Worm (Caenorhabditis elegans) whole organism, late embryonic: ENCODE data around the gene F41G3.19.

ENCODE experiments used
- C38D4.7 ChIP-seq: fragments of 200-800 bp; sonication (Bioruptor generic); optimal IDR thresholded peaks from 2 replicates; lab custom pipeline; 2018; ENCODE audit warnings: mild to moderate bottlenecking, missing genetic modification characterization, moderate library complexity, missing compliant biosample characterization
- F13H6.1 ChIP-seq: sonication (generic microtip); optimal IDR thresholded peaks from 2 replicates; lab custom pipeline; 2016; ENCODE audit warnings: missing genetic modification characterization, missing compliant biosample characterization
- K02D7.2 ChIP-seq: sonication (generic microtip); optimal IDR thresholded peaks from 2 replicates; lab custom pipeline; 2017; ENCODE audit warnings: mild to moderate bottlenecking, missing genetic modification characterization, missing compliant biosample characterization
- K09A11.1 ChIP-seq: sonication (generic microtip); optimal IDR thresholded peaks from 2 replicates; lab custom pipeline; 2017; ENCODE audit warnings: antibody characterized with exemption, mild to moderate bottlenecking, missing genetic modification characterization, missing compliant biosample characterization; ENCODE audit not compliant: insufficient read depth
- Y22D7AL.16 ChIP-seq: sonication (generic microtip); optimal IDR thresholded peaks from 2 replicates; lab custom pipeline; 2016; ENCODE audit warnings: missing genetic modification characterization, missing compliant biosample characterization
- ceh-14 ChIP-seq: sonication (generic microtip); optimal IDR thresholded peaks from 2 replicates; lab custom pipeline; 2016; ENCODE audit warnings: missing genotype, missing genetic modification characterization, missing compliant biosample characterization
- ceh-18 ChIP-seq: sonication (generic microtip); optimal IDR thresholded peaks from 2 replicates; lab custom pipeline; 2016; ENCODE audit warnings: missing genetic modification characterization, missing compliant biosample characterization
- ceh-19 ChIP-seq: fragments of 200-800 bp; sonication (Bioruptor generic); optimal IDR thresholded peaks from 2 replicates; lab custom pipeline; 2018; ENCODE audit warnings: mild to moderate bottlenecking, missing genetic modification characterization, missing compliant biosample characterization
- ceh-22 ChIP-seq: sonication (generic microtip); optimal IDR thresholded peaks from 2 replicates; lab custom pipeline; 2017; ENCODE audit warnings: missing biosample characterization, missing genetic modification characterization
- ceh-31 ChIP-seq: sonication (generic microtip); optimal IDR thresholded peaks from 2 replicates; lab custom pipeline; 2016; ENCODE audit warnings: missing genetic modification characterization, missing compliant biosample characterization
- ceh-34 ChIP-seq: sonication (generic microtip); optimal IDR thresholded peaks from 2 replicates; lab custom pipeline; 2016; ENCODE audit warnings: mild to moderate bottlenecking, missing genetic modification characterization, missing compliant biosample characterization
- ceh-48 ChIP-seq: sonication (generic microtip); optimal IDR thresholded peaks from 2 replicates; lab custom pipeline; 2016; ENCODE audit warnings: missing genetic modification characterization, inconsistent platforms, missing compliant biosample characterization
- ceh-6 ChIP-seq: fragments of 200-800 bp; sonication (Bioruptor generic); optimal IDR thresholded peaks from 2 replicates; lab custom pipeline; 2018; ENCODE audit warnings: mild to moderate bottlenecking, missing genetic modification characterization, missing compliant biosample characterization
- ceh-9 ChIP-seq: sonication (generic microtip); optimal IDR thresholded peaks from 2 replicates; lab custom pipeline; 2016; ENCODE audit warnings: mild to moderate bottlenecking, missing genetic modification characterization, inconsistent platforms, missing compliant biosample characterization
- che-1 ChIP-seq: sonication (generic microtip); optimal IDR thresholded peaks from 2 replicates; lab custom pipeline; 2016; ENCODE audit warnings: mild to moderate bottlenecking, missing genetic modification characterization, missing compliant biosample characterization
- dmd-4 ChIP-seq: sonication (generic microtip); optimal IDR thresholded peaks from 2 replicates; lab custom pipeline; 2016; ENCODE audit warnings: borderline replicate concordance, missing genetic modification characterization, missing compliant biosample characterization
- elt-2 ChIP-seq: sonication (generic microtip); optimal IDR thresholded peaks from 2 replicates; lab custom pipeline; 2016; ENCODE audit warnings: missing genetic modification reagents, missing genetic modification characterization, missing compliant biosample characterization
- fax-1 ChIP-seq: sonication (generic microtip); optimal IDR thresholded peaks from 2 replicates; lab custom pipeline; 2016; ENCODE audit warnings: missing genotype, missing genetic modification characterization, missing compliant biosample characterization
- fkh-10 ChIP-seq: fragments of 150-350 bp; optimal IDR thresholded peaks from 2 replicates; lab custom pipeline; 2014; ENCODE audit warnings: missing biosample characterization, missing genetic modification reagents, missing genetic modification characterization
- gmeb-2 ChIP-seq: sonication (generic microtip); optimal IDR thresholded peaks from 2 replicates; lab custom pipeline; 2016; ENCODE audit warnings: missing genetic modification characterization, inconsistent platforms, missing compliant biosample characterization
- hlh-15 ChIP-seq: sonication (generic microtip); optimal IDR thresholded peaks from 2 replicates; lab custom pipeline; 2016; ENCODE audit warnings: missing genetic modification characterization, missing compliant biosample characterization
- hlh-30 ChIP-seq: sonication (generic microtip); optimal IDR thresholded peaks from 2 replicates; lab custom pipeline; 2017; ENCODE audit warnings: antibody characterized with exemption, missing genetic modification characterization, missing compliant biosample characterization; ENCODE audit not compliant: insufficient read depth
- lim-6 ChIP-seq: sonication (generic microtip); optimal IDR thresholded peaks from 2 replicates; lab custom pipeline; 2016; ENCODE audit warnings: missing genetic modification characterization, missing compliant biosample characterization
- lin-11 ChIP-seq: fragments of 200-800 bp; sonication (Bioruptor generic); optimal IDR thresholded peaks from 2 replicates; lab custom pipeline; 2018; ENCODE audit warnings: mild to moderate bottlenecking, missing genetic modification characterization, missing compliant biosample characterization
- nfya-1 ChIP-seq: sonication (generic microtip); optimal IDR thresholded peaks from 2 replicates; lab custom pipeline; 2017; ENCODE audit warnings: missing genetic modification characterization, mild to moderate bottlenecking, missing compliant biosample characterization, antibody characterized with exemption, moderate library complexity
- odd-2 ChIP-seq: sonication (generic microtip); optimal IDR thresholded peaks from 2 replicates; lab custom pipeline; 2017; ENCODE audit warnings: antibody characterized with exemption, mild to moderate bottlenecking, missing genetic modification characterization, missing compliant biosample characterization
- pat-9 ChIP-seq: fragments of 200-800 bp; sonication (Bioruptor generic); optimal IDR thresholded peaks from 2 replicates; lab custom pipeline; 2018; ENCODE audit warnings: mild to moderate bottlenecking, missing genetic modification characterization, moderate library complexity, missing compliant biosample characterization
- pax-1 ChIP-seq: fragments of 150-350 bp; optimal IDR thresholded peaks from 2 replicates; lab custom pipeline; 2014; ENCODE audit warnings: missing biosample characterization, missing genetic modification characterization
- pha-2 ChIP-seq: sonication (generic microtip); optimal IDR thresholded peaks from 2 replicates; lab custom pipeline; 2017; ENCODE audit warnings: mild to moderate bottlenecking, missing genetic modification characterization, missing compliant biosample characterization
- pqm-1 ChIP-seq: sonication (generic microtip); optimal IDR thresholded peaks from 2 replicates; lab custom pipeline; 2016; ENCODE audit warnings: missing genetic modification characterization, missing compliant biosample characterization
- pros-1 ChIP-seq: fragments of 150-350 bp; optimal IDR thresholded peaks from 2 replicates; lab custom pipeline; 2014; ENCODE audit warnings: missing biosample characterization, missing genetic modification reagents, missing genetic modification characterization
- ref-2 ChIP-seq: sonication (generic microtip); optimal IDR thresholded peaks from 2 replicates; lab custom pipeline; 2016; ENCODE audit warnings: missing genetic modification characterization, missing compliant biosample characterization
- rnt-1 ChIP-seq: sonication (generic microtip); optimal IDR thresholded peaks from 2 replicates; lab custom pipeline; 2016; ENCODE audit warnings: missing genetic modification characterization, missing compliant biosample characterization
- sox-2 ChIP-seq: fragments of 200-800 bp; sonication (Bioruptor generic); IDR thresholded peaks from 2 replicates; pipeline ENCODE4 v1.3.6; 2022; ENCODE audit warnings: missing genetic modification reagents, missing genetic modification characterization, missing compliant biosample characterization
- syd-9 ChIP-seq: sonication (generic microtip); optimal IDR thresholded peaks from 2 replicates; lab custom pipeline; 2016; ENCODE audit warnings: mild to moderate bottlenecking, missing genetic modification characterization, moderate library complexity, missing compliant biosample characterization
- tbx-2 ChIP-seq: sonication (generic microtip); optimal IDR thresholded peaks from 2 replicates; lab custom pipeline; 2016; ENCODE audit warnings: missing genetic modification characterization, missing compliant biosample characterization
- unc-3 ChIP-seq, 2 experiments: fragments of 200-800 bp in 1 of 2; sonication (Bioruptor generic) in 1 of 2; sonication (generic microtip) in 1 of 2; conservative IDR thresholded peaks in 1 of 2; optimal IDR thresholded peaks in 1 of 2; 2 replicates each; pipeline versions ENCODE4 v1.3.6 to Lab custom; 2016 to 2022; ENCODE audit warnings: missing compliant biosample characterization in 2 of 2, missing genetic modification characterization in 2 of 2, missing genetic modification reagents in 1 of 2
- unc-42 ChIP-seq: sonication (generic microtip); optimal IDR thresholded peaks from 2 replicates; lab custom pipeline; 2016; ENCODE audit warnings: missing genotype, missing genetic modification characterization, missing compliant biosample characterization
- unc-55 ChIP-seq: sonication (generic microtip); optimal IDR thresholded peaks from 2 replicates; lab custom pipeline; 2017; ENCODE audit warnings: missing biosample characterization, missing genetic modification reagents, missing genetic modification characterization
- unc-86 ChIP-seq: sonication (generic microtip); optimal IDR thresholded peaks from 2 replicates; lab custom pipeline; 2016; ENCODE audit warnings: missing genetic modification characterization, missing compliant biosample characterization
- ztf-16 ChIP-seq: sonication (generic microtip); optimal IDR thresholded peaks from 2 replicates; lab custom pipeline; 2017; ENCODE audit warnings: missing genetic modification characterization, missing compliant biosample characterization

The F41G3.19 gene

ce11 chrII:6733718-6734117 lies 18.2 kb downstream of the F41G3.19 start, which contains the start of gene T14B4.9:
Gene T14B4.9 (minus strand): TSS chrII:6733818.
- TF ChIP-seq fax-1 (tag; lab: Kevin White, UChicago) (no peak), lim-6 (no peak), F13H6.1 (tag; lab: Kevin White, UChicago) (no peak), gmeb-2 (no peak), K02D7.2 (no peak)

ce11 chrII:6729331-6729730 lies 22.6 kb downstream of the F41G3.19 start, which contains the start of gene T14B4.8:
Gene T14B4.8 (minus strand): TSS chrII:6729390.
- TF ChIP-seq elt-2 (tag; lab: Kevin White, UChicago), result peak; percentile 2
- no peak for TF ChIP-seq hlh-30
- peak; percentile 12 for TF ChIP-seq nfya-1 (tag; lab: Kevin White, UChicago)
- TF ChIP-seq unc-42 (tag; lab: Kevin White, UChicago), result peak; percentile 57
- no peak for TF ChIP-seq sox-2
- TF ChIP-seq unc-55 (GFP tag; lab: Kevin White, UChicago), result peak; percentile 63
- TF ChIP-seq ceh-31 (tag; lab: Kevin White, UChicago), result peak; percentile 31
- no peak for TF ChIP-seq pat-9 (tag; lab: Kevin White, UChicago)
- peak; percentile 21 for TF ChIP-seq tbx-2 (tag; lab: Kevin White, UChicago)

- TF ChIP-seq fkh-10, result no peak
- TF ChIP-seq unc-86 (tag; lab: Kevin White, UChicago), result no peak
- TF ChIP-seq K02D7.2, result no peak
- TF ChIP-seq unc-3 (GFP tag; conservative IDR thresholded peaks at IDR 0.05; lab: Robert Waterston, UW), result no peak
- no peak for TF ChIP-seq unc-3 (tag; optimal IDR thresholded peaks at IDR 0.05; lab: Kevin White, UChicago)
- no peak for TF ChIP-seq Y22D7AL.16 (tag; lab: Kevin White, UChicago)
- no peak for TF ChIP-seq ref-2
- no peak for TF ChIP-seq F13H6.1 (tag; lab: Kevin White, UChicago)
- TF ChIP-seq pax-1 (tag; lab: Kevin White, UChicago), result no peak
- no peak for TF ChIP-seq ceh-9 (tag; lab: Kevin White, UChicago)
- TF ChIP-seq che-1 (tag; lab: Kevin White, UChicago), result no peak
- TF ChIP-seq pros-1 (tag; lab: Kevin White, UChicago), result no peak
- TF ChIP-seq lim-6, result no peak
- TF ChIP-seq pat-9 (tag; lab: Kevin White, UChicago), result no peak
- no peak for TF ChIP-seq pha-2 (tag; lab: Kevin White, UChicago)
- TF ChIP-seq gmeb-2, result no peak
Observed at ce11 chrII:6726814-6727213, 25.1 kb downstream of the F41G3.19 start.

ce11 chrII:6721581-6721980 lies 30.3 kb downstream of the F41G3.19 start:
- TF ChIP-seq K09A11.1 (tag; lab: Kevin White, UChicago), result peak; percentile 11
- peak; percentile 28 for TF ChIP-seq ceh-31 (tag; lab: Kevin White, UChicago)
- TF ChIP-seq fax-1 (tag; lab: Kevin White, UChicago), result peak; percentile 9
- peak; percentile 16 for TF ChIP-seq ztf-16 (tag; lab: Kevin White, UChicago)
- peak; percentile 14 for TF ChIP-seq ceh-48 (tag; lab: Kevin White, UChicago)
- peak; percentile 96 for TF ChIP-seq ceh-34 (tag; lab: Kevin White, UChicago)
- peak; percentile 74 for TF ChIP-seq ceh-19 (GFP tag; lab: Kevin White, UChicago)
- TF ChIP-seq ceh-6 (GFP tag; lab: Kevin White, UChicago), result peak; percentile 13
- TF ChIP-seq ceh-18, result peak; percentile 15
- peak; percentile 38 for TF ChIP-seq che-1 (tag; lab: Kevin White, UChicago)
- TF ChIP-seq rnt-1 (tag; lab: Kevin White, UChicago), result peak; percentile 28
- TF ChIP-seq C38D4.7 (GFP tag; lab: Kevin White, UChicago), result peak; percentile 39
- TF ChIP-seq ceh-14 (tag; lab: Kevin White, UChicago), result no peak
- peak; percentile 21 for TF ChIP-seq ref-2
- no peak for TF ChIP-seq syd-9 (tag; lab: Kevin White, UChicago)
- peak; percentile 10 for TF ChIP-seq dmd-4 (tag; lab: Kevin White, UChicago)
- TF ChIP-seq ceh-22 (tag; lab: Kevin White, UChicago), result no peak
- TF ChIP-seq Y22D7AL.16 (tag; lab: Kevin White, UChicago), result peak; percentile 31
- TF ChIP-seq pqm-1 (tag; lab: Kevin White, UChicago), result no peak
- TF ChIP-seq fkh-10, result no peak
- peak; percentile 10 for TF ChIP-seq tbx-2 (tag; lab: Kevin White, UChicago)
- TF ChIP-seq hlh-15, result peak; percentile 51
- TF ChIP-seq gmeb-2, result peak; percentile 20
- peak; percentile 17 for TF ChIP-seq elt-2 (tag; lab: Kevin White, UChicago)
- no peak for TF ChIP-seq odd-2 (tag; lab: Kevin White, UChicago)
- TF ChIP-seq lin-11, result peak; percentile 14
